Fruit fly (Drosophila melanogaster) Kc167 (cell line): ENCODE data around the gene Nedd8.

Source experiments
- Sin3A ChIP-seq: fragments of >200 bp; optimal IDR thresholded peaks from 2 replicates; lab custom pipeline; 2018; ENCODE audit warnings: missing external identifiers
- h ChIP-seq: fragments of >200 bp; optimal IDR thresholded peaks from 3 replicates; lab custom pipeline; 2018; ENCODE audit warnings: missing external identifiers
- insv ChIP-seq: fragments of >200 bp; optimal IDR thresholded peaks from 3 replicates; lab custom pipeline; 2018; ENCODE audit warnings: missing external identifiers
- psq ChIP-seq: fragments of >200 bp; optimal IDR thresholded peaks from 2 replicates; lab custom pipeline; 2017; ENCODE audit warnings: missing external identifiers

- no peak for TF ChIP-seq h (lab: Kevin White, UChicago)
- no peak for TF ChIP-seq psq
- no peak for TF ChIP-seq insv (lab: Kevin White, UChicago)
- no peak for TF ChIP-seq Sin3A
Observed at dm6 chr2L:18927891-18928290, 23.7 kb downstream of the Nedd8 start.
